Fruit fly (Drosophila melanogaster) whole organism, pupa: ENCODE measurements around the gene euc.

Source experiments
- CG10348 ChIP-seq: fragments of 200-800 bp; sonication (Bioruptor generic); IDR thresholded peaks from 2 replicates; pipeline ENCODE4 v1.3.6; 2022; ENCODE audit warnings: missing biosample characterization, missing genetic modification characterization
- CG12605 ChIP-seq: fragments of 200-800 bp; sonication (Bioruptor generic); IDR thresholded peaks from 2 replicates; pipeline ENCODE4 v1.3.6; 2022; ENCODE audit warnings: missing biosample characterization, missing genetic modification characterization
- CG13204 ChIP-seq: fragments of 200-800 bp; sonication (Bioruptor generic); optimal IDR thresholded peaks from 2 replicates; lab custom pipeline; 2018; ENCODE audit warnings: missing biosample characterization, mild to moderate bottlenecking, missing genetic modification characterization, moderate library complexity
- CG14655 ChIP-seq: fragments of 200-800 bp; sonication (Bioruptor generic); optimal IDR thresholded peaks from 3 replicates; lab custom pipeline; 2017; ENCODE audit warnings: mild to moderate bottlenecking, missing biosample characterization, missing genetic modification reagents, missing genetic modification characterization
- CG15710 ChIP-seq: fragments of 200-800 bp; sonication (Bioruptor generic); optimal IDR thresholded peaks from 2 replicates; lab custom pipeline; 2018; ENCODE audit warnings: missing biosample characterization, mild to moderate bottlenecking, missing genetic modification characterization, moderate library complexity
- CG17806 ChIP-seq: fragments of 200-800 bp; sonication (Bioruptor generic); optimal IDR thresholded peaks from 2 replicates; lab custom pipeline; 2018; ENCODE audit warnings: missing biosample characterization, mild to moderate bottlenecking, missing genetic modification characterization, moderate library complexity
- CG32121 ChIP-seq: fragments of 200-800 bp; sonication (Bioruptor generic); IDR thresholded peaks from 2 replicates; pipeline ENCODE4 v1.3.6; 2022; ENCODE audit warnings: missing biosample characterization, missing genetic modification characterization
- CG34367 ChIP-seq: fragments of 200-800 bp; sonication (Bioruptor generic); optimal IDR thresholded peaks from 2 replicates; lab custom pipeline; 2018; ENCODE audit warnings: missing biosample characterization, mild to moderate bottlenecking, missing genetic modification characterization
- CG4496 ChIP-seq: fragments of 200-800 bp; sonication (Bioruptor generic); IDR thresholded peaks from 3 replicates; pipeline ENCODE4 v1.3.6; 2022; ENCODE audit warnings: missing biosample characterization, missing genetic modification characterization
- CG8159 ChIP-seq: fragments of 200-800 bp; sonication (Bioruptor generic); optimal IDR thresholded peaks from 3 replicates; lab custom pipeline; 2018; ENCODE audit warnings: missing biosample characterization, mild to moderate bottlenecking, missing genetic modification characterization, moderate library complexity
- CG8301 ChIP-seq: fragments of 200-800 bp; sonication (Bioruptor generic); optimal IDR thresholded peaks from 2 replicates; lab custom pipeline; 2018; ENCODE audit warnings: missing biosample characterization, mild to moderate bottlenecking, missing genetic modification characterization
- CG9948 ChIP-seq: fragments of 200-800 bp; sonication (Bioruptor generic); optimal IDR thresholded peaks from 2 replicates; lab custom pipeline; 2018; ENCODE audit warnings: missing biosample characterization, mild to moderate bottlenecking, missing genetic modification characterization, moderate library complexity
- D1 ChIP-seq: fragments of 200-800 bp; sonication (Bioruptor generic); optimal IDR thresholded peaks from 2 replicates; lab custom pipeline; 2018; ENCODE audit warnings: missing biosample characterization, mild to moderate bottlenecking, missing genetic modification characterization, moderate library complexity
- EcR ChIP-seq: fragments of 200-800 bp; sonication (Bioruptor generic); optimal IDR thresholded peaks from 3 replicates; lab custom pipeline; 2019; ENCODE audit warnings: missing biosample characterization, missing genetic modification characterization, mild to moderate bottlenecking, moderate library complexity, missing genetic modification reagents
- Ets98B ChIP-seq: fragments of 200-800 bp; sonication (Bioruptor generic); IDR thresholded peaks from 2 replicates; pipeline ENCODE4 v1.3.6; 2022; ENCODE audit warnings: missing biosample characterization, missing genetic modification characterization
- Pif1A ChIP-seq: fragments of 200-800 bp; sonication (Bioruptor generic); optimal IDR thresholded peaks from 3 replicates; lab custom pipeline; 2016; ENCODE audit warnings: missing biosample characterization, missing genetic modification characterization
- Pif1B ChIP-seq: fragments of 200-800 bp; sonication (Bioruptor generic); optimal IDR thresholded peaks from 3 replicates; lab custom pipeline; 2016; ENCODE audit warnings: missing biosample characterization, missing genetic modification characterization
- Snoo ChIP-seq: fragments of 200-800 bp; sonication (Bioruptor generic); optimal IDR thresholded peaks from 3 replicates; lab custom pipeline; 2017; ENCODE audit warnings: missing biosample characterization, mild to moderate bottlenecking, missing genetic modification characterization, inconsistent platforms
- fd96Ca ChIP-seq: fragments of 200-800 bp; sonication (Bioruptor generic); IDR thresholded peaks from 3 replicates; pipeline ENCODE4 v1.3.6; 2022; ENCODE audit warnings: missing biosample characterization, missing genetic modification characterization
- gl ChIP-seq: fragments of 200-800 bp; sonication (Bioruptor generic); optimal IDR thresholded peaks from 2 replicates; lab custom pipeline; 2018; ENCODE audit warnings: missing biosample characterization, mild to moderate bottlenecking, missing genetic modification characterization
- rn ChIP-seq: fragments of 200-800 bp; sonication (Bioruptor generic); IDR thresholded peaks from 2 replicates; pipeline ENCODE4 v1.3.6; 2022; ENCODE audit warnings: missing biosample characterization, missing genetic modification characterization

Gene euc

dm6 chr3R:18983614-18984185 lies 5.1 kb upstream of the euc start, which contains the start of the genes snRNP-U1-C and gukh:
snRNP-U1-C (minus strand) TSS chr3R:18983650.
gukh (plus strand) TSS chr3R:18984025.
- TF ChIP-seq CG14655 (GFP tag; lab: Kevin White, UChicago), result peak; percentile 48
- TF ChIP-seq CG13204 (GFP tag; lab: Kevin White, UChicago), result no peak
- TF ChIP-seq CG34367 (tag; lab: Kevin White, UChicago), result peak; percentile 65
- no peak for TF ChIP-seq CG10348 (GFP tag; lab: Robert Waterston, UW)
- peak; percentile 83 for TF ChIP-seq CG32121 (GFP tag; lab: Robert Waterston, UW)
- TF ChIP-seq CG4496, result peak; percentile 91
- peak; percentile 62 for TF ChIP-seq CG17806 (tag; lab: Kevin White, UChicago)
- TF ChIP-seq Ets98B, result peak; percentile 86
- TF ChIP-seq fd96Ca (GFP tag; lab: Robert Waterston, UW), result peak; percentile 67
- TF ChIP-seq D1 (tag; lab: Kevin White, UChicago), result no peak
- TF ChIP-seq EcR (GFP tag; lab: Kevin White, UChicago), result peak; percentile 48
- TF ChIP-seq rn (GFP tag; lab: Robert Waterston, UW), result peak; percentile 22; the same call in 1 of the 2 replicates
- peak; percentile 44 for TF ChIP-seq CG8301 (tag; lab: Kevin White, UChicago)
- peak; percentile 50 for TF ChIP-seq CG9948 (tag; lab: Kevin White, UChicago)
- TF ChIP-seq Pif1A (GFP tag; lab: Kevin White, UChicago), result peak; percentile 44
- TF ChIP-seq CG12605 (GFP tag; lab: Robert Waterston, UW), result peak; percentile 65; the same call in 1 of the 2 replicates
- no peak for TF ChIP-seq gl (tag; lab: Kevin White, UChicago)
- peak; percentile 71 for TF ChIP-seq CG15710 (tag; lab: Kevin White, UChicago)
- peak; percentile 52 for TF ChIP-seq Snoo
- peak; percentile 73 for TF ChIP-seq Pif1B (GFP tag; lab: Kevin White, UChicago)
- peak; percentile 48 for TF ChIP-seq CG8159 (tag; lab: Kevin White, UChicago)

DNA sequence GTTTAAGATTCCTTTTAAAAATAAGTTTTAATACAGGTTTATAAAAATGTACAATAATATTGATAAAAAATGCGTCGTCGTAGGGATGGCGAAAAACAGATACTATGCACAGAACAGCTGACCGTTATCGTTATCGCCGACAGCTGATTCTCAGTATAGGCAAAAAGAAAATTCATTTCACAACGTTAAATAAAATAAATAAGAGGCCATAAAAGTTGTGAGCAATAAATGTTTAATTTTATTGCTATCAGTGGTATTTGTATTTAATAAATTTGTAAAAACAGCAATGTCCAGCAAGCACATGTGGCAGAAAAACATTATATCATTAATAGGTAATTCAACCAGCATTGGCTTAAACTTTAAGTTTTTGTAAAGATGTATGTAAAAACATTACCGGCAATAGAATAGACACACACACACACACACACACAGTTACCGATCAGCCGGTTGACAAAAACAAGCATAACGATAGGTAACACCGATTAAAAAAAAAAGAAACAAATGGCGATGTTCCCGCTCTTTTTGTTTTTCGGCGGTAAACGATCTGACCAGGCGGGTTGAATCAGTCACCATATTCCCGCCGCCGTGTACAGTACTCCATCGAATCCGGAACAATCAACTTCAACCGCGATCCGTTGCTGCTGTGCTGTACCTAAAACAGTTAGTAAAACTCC lies 2.4 kb upstream of the euc start, which contains the start of the genes dnk and Smu1:
TSS of gene dnk (plus strand) at position 133 of the 674 bp plus-strand sequence.
TSS of gene Smu1 (minus strand) at position 462 of the 674 bp plus-strand sequence.
- TF ChIP-seq Pif1A (GFP tag; lab: Kevin White, UChicago), result peak; percentile 40
- no peak for TF ChIP-seq CG13204 (GFP tag; lab: Kevin White, UChicago)
- TF ChIP-seq gl (tag; lab: Kevin White, UChicago), result no peak
- peak; percentile 59 for TF ChIP-seq CG12605 (GFP tag; lab: Robert Waterston, UW)
- TF ChIP-seq CG34367 (tag; lab: Kevin White, UChicago), result peak; percentile 23
- no peak for TF ChIP-seq CG17806 (tag; lab: Kevin White, UChicago)
- peak; percentile 36; the same call in 1 of the 3 replicates for TF ChIP-seq fd96Ca (GFP tag; lab: Robert Waterston, UW)
- no peak for TF ChIP-seq CG9948 (tag; lab: Kevin White, UChicago)
- no peak for TF ChIP-seq CG32121 (GFP tag; lab: Robert Waterston, UW)
- no peak for TF ChIP-seq EcR (GFP tag; lab: Kevin White, UChicago)
- peak; percentile 27 for TF ChIP-seq Pif1B (GFP tag; lab: Kevin White, UChicago)
- TF ChIP-seq D1 (tag; lab: Kevin White, UChicago), result no peak

DNA sequence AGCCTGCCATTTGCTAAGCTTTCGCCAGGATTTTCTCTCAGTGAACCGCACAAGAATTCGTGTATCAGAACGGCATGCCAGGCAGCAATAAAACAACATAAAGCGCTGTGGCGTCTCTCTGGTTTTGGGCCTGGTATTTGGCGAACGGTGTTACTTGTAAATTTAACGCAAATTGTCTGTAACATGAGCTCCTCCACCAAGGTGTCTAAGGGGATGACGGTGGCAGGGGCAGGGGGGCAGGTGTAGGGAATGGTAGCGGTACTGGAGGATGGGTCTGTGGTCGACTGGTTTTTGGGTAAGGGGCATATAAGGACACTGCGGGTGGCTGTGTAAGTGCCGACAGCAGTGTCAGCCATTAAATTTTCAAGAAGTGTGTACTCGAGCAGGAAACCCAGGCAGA lies 13.8 kb downstream of the euc start:
- TF ChIP-seq EcR (GFP tag; lab: Kevin White, UChicago) (no peak), CG34367 (tag; lab: Kevin White, UChicago) (no peak), CG14655 (GFP tag; lab: Kevin White, UChicago) (no peak)

DNA sequence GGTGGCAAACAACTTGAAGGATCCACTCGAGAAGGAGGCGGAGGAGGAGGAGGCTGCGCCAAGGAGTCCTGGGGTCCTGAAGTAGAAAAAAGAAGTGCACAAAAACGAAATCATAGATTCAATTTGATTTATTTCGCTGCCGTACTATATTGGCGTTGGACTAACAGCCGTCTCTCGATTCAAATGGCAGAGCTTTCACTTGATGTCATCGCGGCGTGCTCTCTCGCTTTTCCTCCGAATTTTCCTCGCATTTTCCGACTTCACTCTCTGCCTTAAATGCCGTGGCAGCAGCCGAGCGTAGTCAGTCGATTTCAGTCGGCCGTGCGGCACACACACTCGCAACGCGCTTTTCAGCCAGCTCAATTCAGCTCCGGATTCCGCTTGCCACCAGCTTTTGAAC lies 28.7 kb downstream of the euc start, which contains the start of gene CG43732:
TSS of gene CG43732 (plus strand) at position 301 of the 400 bp plus-strand sequence.
- TF ChIP-seq CG15710 (tag; lab: Kevin White, UChicago), result no peak
- TF ChIP-seq CG8159 (tag; lab: Kevin White, UChicago), result no peak
- no peak for TF ChIP-seq Snoo
- no peak for TF ChIP-seq CG32121 (GFP tag; lab: Robert Waterston, UW)
- no peak for TF ChIP-seq CG12605 (GFP tag; lab: Robert Waterston, UW)
- no peak for TF ChIP-seq D1 (tag; lab: Kevin White, UChicago)
- TF ChIP-seq CG14655 (GFP tag; lab: Kevin White, UChicago), result no peak
- no peak for TF ChIP-seq CG8301 (tag; lab: Kevin White, UChicago)
- no peak for TF ChIP-seq CG34367 (tag; lab: Kevin White, UChicago)

DNA sequence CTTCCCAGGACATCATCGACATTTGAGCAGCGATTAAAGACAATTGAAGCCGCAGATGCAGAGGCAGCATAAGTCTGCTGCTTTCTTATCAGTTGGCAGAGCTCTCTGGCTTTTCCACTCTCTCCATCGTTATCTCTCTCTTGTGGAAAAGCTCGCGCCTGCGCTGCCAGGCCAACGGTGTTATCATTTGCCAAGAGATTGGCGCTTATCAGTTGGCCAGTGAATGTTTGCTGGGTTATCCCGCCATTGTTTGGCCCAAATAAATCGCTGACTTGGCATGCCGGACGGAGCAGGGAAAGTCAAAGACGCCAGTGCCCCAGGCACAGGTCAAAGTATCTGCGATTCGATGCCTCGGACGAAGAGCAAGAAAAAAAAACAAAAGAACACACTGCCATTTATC lies 29.5 kb downstream of the euc start:
- no peak for TF ChIP-seq CG8301 (tag; lab: Kevin White, UChicago)
- TF ChIP-seq CG15710 (tag; lab: Kevin White, UChicago), result no peak
- no peak for TF ChIP-seq Ets98B
- no peak for TF ChIP-seq CG4496
- TF ChIP-seq CG10348 (GFP tag; lab: Robert Waterston, UW), result no peak
- no peak for TF ChIP-seq rn (GFP tag; lab: Robert Waterston, UW)
- no peak for TF ChIP-seq Snoo
- no peak for TF ChIP-seq CG32121 (GFP tag; lab: Robert Waterston, UW)
- TF ChIP-seq Pif1B (GFP tag; lab: Kevin White, UChicago), result no peak
- TF ChIP-seq CG12605 (GFP tag; lab: Robert Waterston, UW), result no peak
- no peak for TF ChIP-seq CG17806 (tag; lab: Kevin White, UChicago)
- TF ChIP-seq, all 21 proteins: peak for 0
